Fruit fly (Drosophila melanogaster) whole organism, wandering third instar larva: ENCODE measurements around the gene Pat1.

ENCODE experiments used
- Rel ChIP-seq, 2 experiments: fragments of 200-800 bp; sonication (Bioruptor generic) in 1 of 2; optimal IDR thresholded peaks; 2 replicates in 1 of 2; 3 replicates in 1 of 2; lab custom pipeline; 2016 to 2019; ENCODE audit warnings: mild to moderate bottlenecking in 2 of 2, missing biosample characterization in 2 of 2, missing genetic modification characterization in 2 of 2, moderate library complexity in 1 of 2
- tai ChIP-seq: sonication (Bioruptor generic); optimal IDR thresholded peaks from 2 replicates; lab custom pipeline; 2016; ENCODE audit warnings: missing biosample characterization, missing genetic modification characterization
- usp ChIP-seq: fragments of >200 bp; optimal IDR thresholded peaks from 2 replicates; lab custom pipeline; 2017; ENCODE audit warnings: missing biosample characterization, missing genetic modification characterization

- no peak for TF ChIP-seq tai (GFP tag; lab: Kevin White, UChicago)
- TF ChIP-seq Rel (GFP tag; optimal IDR thresholded peaks at IDR 0.05; lab: Kevin White, UChicago), result no peak
- TF ChIP-seq Rel (tag; optimal IDR thresholded peaks at IDR 0.05; lab: Kevin White, UChicago), result no peak
- TF ChIP-seq usp (GFP tag; lab: Kevin White, UChicago), result no peak
Measured at dm6 chrX:6617372-6617771, 26.8 kb downstream of the Pat1 start.
